Fruit fly (Drosophila melanogaster) whole organism, prepupa: ENCODE measurements around the gene sphinx1.

Source experiments
- CG16779 ChIP-seq: fragments of 200-800 bp; sonication (Bioruptor generic); optimal IDR thresholded peaks from 3 replicates; lab custom pipeline; 2017; ENCODE audit warnings: missing biosample characterization, mild to moderate bottlenecking, missing genetic modification characterization
- CG4318 ChIP-seq: fragments of 200-800 bp; sonication (Bioruptor generic); optimal IDR thresholded peaks from 3 replicates; lab custom pipeline; 2017; ENCODE audit warnings: missing biosample characterization, mild to moderate bottlenecking, missing genetic modification characterization
- CG6808 ChIP-seq: fragments of 200-800 bp; sonication (Bioruptor generic); optimal IDR thresholded peaks from 3 replicates; lab custom pipeline; 2017; ENCODE audit warnings: missing biosample characterization, missing genetic modification characterization, mild to moderate bottlenecking, moderate library complexity, missing genetic modification reagents
- CG8119 ChIP-seq: fragments of 200-800 bp; sonication (Bioruptor generic); IDR thresholded peaks from 3 replicates; pipeline ENCODE4 v1.3.6; 2022; ENCODE audit warnings: missing biosample characterization, missing genetic modification characterization
- Lpt ChIP-seq: fragments of 200-800 bp; sonication (Bioruptor generic); optimal IDR thresholded peaks from 3 replicates; lab custom pipeline; 2016; ENCODE audit warnings: missing biosample characterization, missing genetic modification characterization
- Smox ChIP-seq: fragments of 200-800 bp; sonication (Bioruptor generic); optimal IDR thresholded peaks from 3 replicates; lab custom pipeline; 2016; ENCODE audit warnings: missing biosample characterization, missing genetic modification characterization
- acj6 ChIP-seq: fragments of 200-800 bp; sonication (Bioruptor generic); optimal IDR thresholded peaks from 3 replicates; lab custom pipeline; 2016; ENCODE audit warnings: missing biosample characterization, missing genetic modification characterization
- cyc ChIP-seq: fragments of 200-800 bp; sonication (Bioruptor generic); optimal IDR thresholded peaks from 3 replicates; lab custom pipeline; 2016; ENCODE audit warnings: missing biosample characterization, missing genetic modification characterization
- svp ChIP-seq: fragments of 200-800 bp; sonication (Bioruptor generic); peaks from one replicate; lab custom pipeline; 2016; ENCODE audit warnings: missing biosample characterization, missing genetic modification characterization

DNA sequence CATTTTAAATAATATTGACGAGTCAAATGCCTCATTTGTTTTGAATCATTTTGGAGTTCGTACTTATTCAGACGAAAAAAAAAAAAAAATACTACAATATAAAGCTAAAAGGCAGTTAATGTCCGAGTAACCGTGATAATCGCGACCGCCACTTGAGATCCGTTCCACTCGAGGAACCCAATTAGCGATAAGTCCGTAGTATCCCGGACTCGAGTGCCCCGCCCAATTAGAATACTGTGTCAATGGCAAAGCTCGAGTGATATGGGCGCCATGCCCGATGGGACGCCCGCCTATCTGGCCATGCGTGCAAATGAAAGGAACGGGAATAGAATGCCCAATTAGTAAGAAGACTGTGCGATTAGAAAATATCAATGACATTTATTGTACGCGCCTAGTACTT, 37.2 kb downstream of the sphinx1 start:
- no peak for TF ChIP-seq cyc (GFP tag; lab: Kevin White, UChicago)
- no peak for TF ChIP-seq acj6 (GFP tag; lab: Kevin White, UChicago)
- no peak for TF ChIP-seq CG6808
- no peak for TF ChIP-seq CG8119 (GFP tag; lab: Robert Waterston, UW)
- TF ChIP-seq CG4318 = no peak
- no peak for TF ChIP-seq Lpt (GFP tag; lab: Kevin White, UChicago)
- TF ChIP-seq CG16779 (tag; lab: Kevin White, UChicago) = no peak
- no peak for TF ChIP-seq Smox
- no peak for TF ChIP-seq svp (GFP tag; lab: Kevin White, UChicago)
